Worm (Caenorhabditis elegans) whole organism, L4 larva: ENCODE measurements around the gene ndx-6.

Experiments used
- F10B5.3 ChIP-seq: sonication (generic microtip); optimal IDR thresholded peaks from 2 replicates; lab custom pipeline; 2016; ENCODE audit warnings: mild to moderate bottlenecking, missing genetic modification characterization, missing compliant biosample characterization
- F44E2.7 ChIP-seq: fragments of 200-800 bp; sonication (Bioruptor generic); IDR thresholded peaks from 2 replicates; pipeline ENCODE4 v2.1.2; 2022; ENCODE audit warnings: missing genetic modification characterization, missing compliant biosample characterization
- T20F7.1 ChIP-seq: fragments of 200-800 bp; sonication (Bioruptor generic); optimal IDR thresholded peaks from 2 replicates; lab custom pipeline; 2018; ENCODE audit warnings: mild to moderate bottlenecking, missing genetic modification characterization, missing compliant biosample characterization
- aha-1 ChIP-seq: fragments of 150-350 bp; peaks from one replicate; lab custom pipeline; 2014; ENCODE audit warnings: missing biosample characterization, missing genetic modification characterization
- aly-2 ChIP-seq: sonication (generic microtip); optimal IDR thresholded peaks from 2 replicates; lab custom pipeline; 2018; ENCODE audit warnings: missing biosample characterization, missing genetic modification characterization
- arid-1 ChIP-seq: fragments of 200-800 bp; sonication (Bioruptor generic); conservative IDR thresholded peaks from 2 replicates; pipeline ENCODE4 v1.3.6; 2022; ENCODE audit warnings: missing genetic modification reagents, missing genetic modification characterization, missing compliant biosample characterization
- ceh-20 ChIP-seq: fragments of 200-800 bp; sonication (Bioruptor generic); IDR thresholded peaks from 2 replicates; pipeline ENCODE4 v1.3.6; 2022; ENCODE audit warnings: missing genetic modification reagents, missing genetic modification characterization, missing compliant biosample characterization
- ceh-62 ChIP-seq: sonication (generic microtip); optimal IDR thresholded peaks from 2 replicates; lab custom pipeline; 2017; ENCODE audit warnings: missing biosample characterization, missing genetic modification characterization
- daf-19 ChIP-seq: fragments of 200-800 bp; sonication (Bioruptor generic); conservative IDR thresholded peaks from 2 replicates; pipeline ENCODE4 v1.3.6; 2022; ENCODE audit warnings: missing genetic modification characterization, missing compliant biosample characterization
- dmd-8 ChIP-seq: fragments of 200-800 bp; sonication (Bioruptor generic); IDR thresholded peaks from 2 replicates; pipeline ENCODE4 v1.3.6; 2022; ENCODE audit warnings: missing genetic modification characterization, missing compliant biosample characterization
- dpl-1 ChIP-seq: fragments of 150-350 bp; optimal IDR thresholded peaks from 2 replicates; lab custom pipeline; 2014; ENCODE audit warnings: missing biosample characterization, missing genetic modification reagents, missing genetic modification characterization
- duxl-1 ChIP-seq: sonication (generic microtip); optimal IDR thresholded peaks from 2 replicates; lab custom pipeline; 2016; ENCODE audit warnings: mild to moderate bottlenecking, missing genetic modification characterization, moderate library complexity, missing compliant biosample characterization; ENCODE audit not compliant: poor library complexity
- egl-27 ChIP-seq: sonication (generic microtip); optimal IDR thresholded peaks from 3 replicates; lab custom pipeline; 2017; ENCODE audit warnings: missing biosample characterization, missing genetic modification reagents, missing genetic modification characterization
- egl-43 ChIP-seq: fragments of 200-800 bp; sonication (Bioruptor generic); IDR thresholded peaks from 2 replicates; pipeline ENCODE4 v1.3.6; 2022; ENCODE audit warnings: missing genetic modification reagents, missing genetic modification characterization, missing compliant biosample characterization
- fkh-10 ChIP-seq: fragments of 150-350 bp; optimal IDR thresholded peaks from 2 replicates; lab custom pipeline; 2014; ENCODE audit warnings: missing biosample characterization, missing genetic modification reagents, missing genetic modification characterization
- fos-1 ChIP-seq: fragments of 150-350 bp; optimal IDR thresholded peaks from 2 replicates; lab custom pipeline; 2014; ENCODE audit warnings: missing biosample characterization, missing genetic modification characterization
- gei-8 ChIP-seq: fragments of 200-800 bp; sonication (Bioruptor generic); optimal IDR thresholded peaks from 2 replicates; lab custom pipeline; 2018; ENCODE audit warnings: mild to moderate bottlenecking, missing genetic modification characterization, missing compliant biosample characterization
- hif-1 ChIP-seq, 2 experiments: sonication (generic microtip); optimal IDR thresholded peaks; 2 replicates each; lab custom pipeline; 2016 to 2017; ENCODE audit warnings: missing compliant biosample characterization in 2 of 2, missing genetic modification characterization in 2 of 2, missing genetic modification reagents in 2 of 2, missing genotype in 2 of 2, mild to moderate bottlenecking in 1 of 2
- hlh-11 ChIP-seq: fragments of 200-800 bp; sonication (Bioruptor generic); optimal IDR thresholded peaks from 2 replicates; lab custom pipeline; 2018; ENCODE audit warnings: mild to moderate bottlenecking, missing genetic modification characterization, missing compliant biosample characterization
- hlh-30 ChIP-seq: sonication (generic microtip); optimal IDR thresholded peaks from 2 replicates; lab custom pipeline; 2017; ENCODE audit warnings: antibody characterized with exemption, mild to moderate bottlenecking, missing genetic modification characterization, missing compliant biosample characterization; ENCODE audit not compliant: insufficient read depth
- hmg-1.1 ChIP-seq: fragments of 200-800 bp; sonication (Bioruptor generic); IDR thresholded peaks from 2 replicates; pipeline ENCODE4 v1.3.6; 2022; ENCODE audit warnings: missing genetic modification reagents, missing genetic modification characterization, missing compliant biosample characterization
- lim-7 ChIP-seq: fragments of 200-800 bp; sonication (Bioruptor generic); IDR thresholded peaks from 2 replicates; pipeline ENCODE4 v1.3.6; 2022; ENCODE audit warnings: missing genetic modification characterization, missing compliant biosample characterization
- lin-1 ChIP-seq: fragments of 200-800 bp; sonication (Bioruptor generic); IDR thresholded peaks from 2 replicates; pipeline ENCODE4 v1.3.6; 2022; ENCODE audit warnings: missing genetic modification reagents, missing genetic modification characterization, missing compliant biosample characterization
- lin-13 ChIP-seq: fragments of 150-350 bp; optimal IDR thresholded peaks from 2 replicates; lab custom pipeline; 2014; ENCODE audit warnings: missing biosample characterization, missing genetic modification reagents, missing genetic modification characterization
- lin-29 ChIP-seq: fragments of 200-800 bp; sonication (Bioruptor generic); IDR thresholded peaks from 2 replicates; pipeline ENCODE4 v1.3.6; 2022; ENCODE audit warnings: missing genetic modification reagents, missing genetic modification characterization, missing compliant biosample characterization
- lin-38 ChIP-seq: fragments of 200-800 bp; sonication (Bioruptor generic); IDR thresholded peaks from 2 replicates; pipeline ENCODE4 v1.3.6; 2022; ENCODE audit warnings: missing genetic modification reagents, missing genetic modification characterization, missing compliant biosample characterization
- lin-39 ChIP-seq: fragments of 150-350 bp; optimal IDR thresholded peaks from 2 replicates; lab custom pipeline; 2014; ENCODE audit warnings: missing biosample characterization, missing genetic modification reagents, missing genetic modification characterization
- madf-5 ChIP-seq, 2 experiments: fragments of 200-800 bp; sonication (Bioruptor generic); IDR thresholded peaks; 2 replicates each; pipeline ENCODE4 v1.3.6; 2022; ENCODE audit warnings: missing compliant biosample characterization in 2 of 2, missing genetic modification characterization in 2 of 2
- madf-9 ChIP-seq: fragments of 200-800 bp; sonication (Bioruptor generic); conservative IDR thresholded peaks from 2 replicates; pipeline ENCODE4 v1.3.6; 2022; ENCODE audit warnings: missing genetic modification reagents, missing genetic modification characterization, missing compliant biosample characterization
- mdl-1 ChIP-seq, 2 experiments: fragments of 150-350 bp in 1 of 2; sonication (generic microtip) in 1 of 2; optimal IDR thresholded peaks; 2 replicates each; lab custom pipeline; 2014 to 2017; ENCODE audit warnings: missing biosample characterization in 2 of 2, missing genetic modification characterization in 2 of 2
- mdt-29 ChIP-seq: fragments of 200-800 bp; sonication (Bioruptor generic); IDR thresholded peaks from 2 replicates; pipeline ENCODE4 v1.3.6; 2022; ENCODE audit warnings: missing genetic modification reagents, missing genetic modification characterization, missing compliant biosample characterization
- mep-1 ChIP-seq: fragments of 150-350 bp; sonication (generic microtip); optimal IDR thresholded peaks from 3 replicates; lab custom pipeline; 2014; ENCODE audit warnings: missing biosample characterization, missing genetic modification characterization
- mxl-2 ChIP-seq: fragments of 200-800 bp; sonication (Bioruptor generic); conservative IDR thresholded peaks from 2 replicates; pipeline ENCODE4 v1.3.6; 2022; ENCODE audit warnings: missing genetic modification reagents, missing genetic modification characterization, missing compliant biosample characterization
- mxl-3 ChIP-seq: fragments of 200-800 bp; sonication (Bioruptor generic); optimal IDR thresholded peaks from 2 replicates; lab custom pipeline; 2018; ENCODE audit warnings: mild to moderate bottlenecking, missing genetic modification characterization, missing compliant biosample characterization
- nhr-41 ChIP-seq: fragments of 200-800 bp; sonication (Bioruptor generic); IDR thresholded peaks from 2 replicates; pipeline ENCODE4 v1.3.6; 2022; ENCODE audit warnings: missing genetic modification reagents, missing genetic modification characterization, missing compliant biosample characterization
- nhr-42 ChIP-seq: fragments of 200-800 bp; sonication (Bioruptor generic); IDR thresholded peaks from 2 replicates; pipeline ENCODE4 v1.3.6; 2022; ENCODE audit warnings: missing genetic modification characterization, missing compliant biosample characterization
- nhr-76 ChIP-seq: fragments of 150-350 bp; optimal IDR thresholded peaks from 2 replicates; lab custom pipeline; 2014; ENCODE audit warnings: missing biosample characterization, missing genetic modification characterization
- nhr-77 ChIP-seq: fragments of 150-350 bp; optimal IDR thresholded peaks from 2 replicates; lab custom pipeline; 2014; ENCODE audit warnings: missing biosample characterization, missing genetic modification characterization
- pha-4 ChIP-seq, 2 experiments: fragments of 150-350 bp in 1 of 2; fragments of 200-800 bp in 1 of 2; sonication (Bioruptor generic) in 1 of 2; IDR thresholded peaks in 1 of 2; optimal IDR thresholded peaks in 1 of 2; 2 replicates each; pipeline versions ENCODE4 v1.3.6 to Lab custom; 2014 to 2022; ENCODE audit warnings: missing genetic modification characterization in 2 of 2, missing genetic modification reagents in 2 of 2, missing biosample characterization in 1 of 2, missing compliant biosample characterization in 1 of 2
- pqm-1 ChIP-seq: sonication (generic microtip); optimal IDR thresholded peaks from 2 replicates; lab custom pipeline; 2017; ENCODE audit warnings: missing biosample characterization, missing genetic modification characterization
- sdz-12 ChIP-seq: fragments of 200-800 bp; sonication (Bioruptor generic); optimal IDR thresholded peaks from 2 replicates; lab custom pipeline; 2018; ENCODE audit warnings: mild to moderate bottlenecking, missing genetic modification characterization, missing compliant biosample characterization
- snpc-4 ChIP-seq: fragments of 150-350 bp; optimal IDR thresholded peaks from 2 replicates; lab custom pipeline; 2014; ENCODE audit warnings: missing biosample characterization, missing genetic modification characterization
- spr-1 ChIP-seq: sonication (generic microtip); optimal IDR thresholded peaks from 2 replicates; lab custom pipeline; 2016; ENCODE audit warnings: mild to moderate bottlenecking, missing genetic modification characterization, missing compliant biosample characterization
- tag-97 ChIP-seq: fragments of 200-800 bp; sonication (Bioruptor generic); IDR thresholded peaks from 2 replicates; pipeline ENCODE4 v1.3.6; 2022; ENCODE audit warnings: missing genetic modification characterization, missing compliant biosample characterization
- tra-1 ChIP-seq: fragments of 200-800 bp; sonication (Bioruptor generic); IDR thresholded peaks from 2 replicates; pipeline ENCODE4 v1.3.6; 2022; ENCODE audit warnings: missing genetic modification reagents, missing genetic modification characterization, missing compliant biosample characterization
- zfp-2 ChIP-seq: sonication (generic microtip); optimal IDR thresholded peaks from 2 replicates; lab custom pipeline; 2016; ENCODE audit warnings: mild to moderate bottlenecking, missing genetic modification characterization, missing compliant biosample characterization
- zfp-3 ChIP-seq: fragments of 200-800 bp; sonication (Bioruptor generic); conservative IDR thresholded peaks from 2 replicates; pipeline ENCODE4 v1.3.6; 2022; ENCODE audit warnings: missing genetic modification reagents, missing genetic modification characterization, missing compliant biosample characterization
- zip-11 ChIP-seq: fragments of 200-800 bp; sonication (Bioruptor generic); IDR thresholded peaks from 2 replicates; pipeline ENCODE4 v1.3.6; 2022; ENCODE audit warnings: missing genetic modification characterization, missing compliant biosample characterization

The ndx-6 gene

DNA sequence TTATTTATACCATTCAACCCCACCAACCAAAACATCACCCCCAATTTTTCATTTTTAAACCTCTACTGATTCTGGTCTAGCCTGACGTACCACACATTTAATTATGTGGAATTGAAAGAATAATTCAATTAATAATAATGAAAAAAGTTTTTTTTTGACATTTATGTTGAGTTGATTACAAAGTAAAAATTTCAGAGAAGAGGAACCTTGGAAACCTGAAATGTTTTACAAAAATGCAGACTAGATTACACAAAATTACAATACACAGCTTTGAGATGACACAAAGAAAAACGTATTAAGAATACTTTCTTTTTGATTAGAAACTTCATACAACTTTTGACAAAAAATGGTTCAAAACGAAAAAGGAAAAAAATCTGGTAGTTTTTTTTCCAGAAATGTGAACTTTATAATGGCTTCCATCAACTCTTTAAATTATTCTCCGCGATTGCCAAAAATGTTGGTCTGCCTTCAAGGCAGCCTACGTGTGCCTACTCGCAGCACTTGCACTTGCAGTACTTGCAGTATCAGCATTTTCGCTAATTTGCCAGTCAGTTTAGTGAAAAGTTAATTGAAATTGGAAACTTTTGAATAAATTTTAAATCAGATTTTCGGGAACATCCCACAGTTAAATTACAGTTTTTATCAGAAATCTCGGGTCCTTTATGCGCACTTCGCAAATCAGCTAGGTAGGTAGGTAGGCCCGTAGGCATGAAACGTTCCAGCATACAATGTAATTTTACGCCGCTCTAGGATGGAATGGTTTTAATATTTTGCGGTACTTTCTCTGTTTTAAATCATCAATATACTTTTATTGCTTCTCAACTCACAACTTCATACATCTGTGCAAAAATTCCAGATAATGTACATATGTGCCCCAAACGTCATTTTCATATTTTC lies 48.8 kb downstream of the ndx-6 start:
- no peak for TF ChIP-seq dmd-8 (GFP tag; lab: Robert Waterston, UW)
- no peak for TF ChIP-seq nhr-76 (tag; lab: Kevin White, UChicago)
- peak; percentile 29 for TF ChIP-seq aly-2
- TF ChIP-seq hlh-30 (tag; lab: Kevin White, UChicago): no peak
- no peak for TF ChIP-seq snpc-4 (tag; lab: Kevin White, UChicago)
- TF ChIP-seq mdt-29 (GFP tag; lab: Robert Waterston, UW): no peak
- TF ChIP-seq tag-97 (GFP tag; lab: Robert Waterston, UW): no peak
- TF ChIP-seq zfp-3: 0 out of 2 replicates have a peak, but pooled peaks have one; percentile 72
- TF ChIP-seq nhr-41 (GFP tag; lab: Robert Waterston, UW): peak; percentile 61; the same call in 1 of the 2 replicates
- TF ChIP-seq dpl-1: no peak
- 0 out of 4 replicates have a peak, but pooled peaks of 1 of the 2 experiments have one; percentile 13 for TF ChIP-seq madf-5 (GFP tag; IDR thresholded peaks at IDR 0.05; lab: Robert Waterston, UW)
- TF ChIP-seq duxl-1 (tag; lab: Kevin White, UChicago): no peak
- no peak for TF ChIP-seq lin-1 (GFP tag; lab: Robert Waterston, UW)
- TF ChIP-seq mdl-1 (tag; optimal IDR thresholded peaks at IDR 0.05; lab: Kevin White, UChicago): no peak
- TF ChIP-seq hif-1 (tag; optimal IDR thresholded peaks at IDR 0.05; lab: Kevin White, UChicago): peak in 1 of 2 experiments; percentile 33
- peak; percentile 15 for TF ChIP-seq T20F7.1 (GFP tag; lab: Kevin White, UChicago)
- TF ChIP-seq mxl-2: no peak
- TF ChIP-seq mxl-3 (GFP tag; lab: Kevin White, UChicago): no peak
- no peak for TF ChIP-seq zip-11
- TF ChIP-seq egl-43: 0 out of 2 replicates have a peak, but pooled peaks have one; percentile 43
- peak; percentile 18 for TF ChIP-seq hlh-11 (tag; lab: Kevin White, UChicago)
- TF ChIP-seq F44E2.7 (GFP tag; lab: Robert Waterston, UW): no peak
- TF ChIP-seq ceh-62: no peak
- TF ChIP-seq hmg-1.1 (GFP tag; lab: Robert Waterston, UW): no peak
- TF ChIP-seq fos-1 (tag; lab: Kevin White, UChicago): no peak
- no peak for TF ChIP-seq madf-9 (GFP tag; lab: Robert Waterston, UW)
- no peak for TF ChIP-seq lin-13
- TF ChIP-seq pha-4 (GFP tag; IDR thresholded peaks at IDR 0.05; lab: Robert Waterston, UW): peak; percentile 37; the same call in 1 of the 2 replicates
- no peak for TF ChIP-seq pha-4 (tag; optimal IDR thresholded peaks at IDR 0.05; lab: Kevin White, UChicago)
- no peak for TF ChIP-seq sdz-12
- 0 out of 2 replicates have a peak, but pooled peaks have one; percentile 12 for TF ChIP-seq ceh-20 (GFP tag; lab: Robert Waterston, UW)
- TF ChIP-seq F10B5.3 (tag; lab: Kevin White, UChicago): no peak
- TF ChIP-seq pqm-1 (tag; lab: Kevin White, UChicago): no peak
- no peak for TF ChIP-seq arid-1
- TF ChIP-seq fkh-10 (GFP tag; lab: Kevin White, UChicago): no peak
- no peak for TF ChIP-seq zfp-2 (tag; lab: Kevin White, UChicago)
- TF ChIP-seq lin-39 (tag; lab: Kevin White, UChicago): no peak
- peak; percentile 15; the same call in 1 of the 2 replicates for TF ChIP-seq lin-38 (GFP tag; lab: Robert Waterston, UW)
- no peak for TF ChIP-seq egl-27 (tag; lab: Kevin White, UChicago)
- TF ChIP-seq lim-7 (GFP tag; lab: Robert Waterston, UW): 0 out of 2 replicates have a peak, but pooled peaks have one; percentile 3
- TF ChIP-seq nhr-77 (tag; lab: Kevin White, UChicago): peak; percentile 43
- no peak for TF ChIP-seq daf-19 (GFP tag; lab: Robert Waterston, UW)
- TF ChIP-seq mep-1 (tag; lab: Kevin White, UChicago): peak; percentile 60
- TF ChIP-seq aha-1 (tag; lab: Kevin White, UChicago): peak; percentile 92
- TF ChIP-seq nhr-42 (GFP tag; lab: Robert Waterston, UW): no peak
- TF ChIP-seq tra-1: no peak
- TF ChIP-seq spr-1 (tag; lab: Kevin White, UChicago): no peak
- 0 out of 2 replicates have a peak, but pooled peaks have one; percentile 15 for TF ChIP-seq lin-29
- peak; percentile 63 for TF ChIP-seq gei-8 (GFP tag; lab: Kevin White, UChicago)
